Fruit fly (Drosophila melanogaster) whole organism, wandering third instar larva: ENCODE data around the gene Cpr62Bb.

Experiments used
- Abd-B ChIP-seq: fragments of >200 bp; optimal IDR thresholded peaks from 2 replicates; lab custom pipeline; 2017; ENCODE audit warnings: missing biosample characterization, missing genetic modification characterization
- CG32264 ChIP-seq: fragments of 200-800 bp; sonication (Bioruptor generic); optimal IDR thresholded peaks from 2 replicates; lab custom pipeline; 2016; ENCODE audit warnings: missing biosample characterization, missing genetic modification characterization
- CG9705 ChIP-seq: fragments of 200-800 bp; sonication (Bioruptor generic); optimal IDR thresholded peaks from 2 replicates; lab custom pipeline; 2018; ENCODE audit warnings: missing biosample characterization, mild to moderate bottlenecking, missing genetic modification characterization
- CrebA ChIP-seq: fragments of 200-800 bp; sonication (Bioruptor generic); optimal IDR thresholded peaks from 2 replicates; lab custom pipeline; 2016; ENCODE audit warnings: missing biosample characterization, mild to moderate bottlenecking, missing genetic modification characterization, borderline replicate concordance
- Dfd ChIP-seq: fragments of >200 bp; optimal IDR thresholded peaks from 2 replicates; lab custom pipeline; 2017; ENCODE audit warnings: missing biosample characterization, missing genetic modification characterization
- Dif ChIP-seq: fragments of 200-275, 200-300 bp; sonication (Bioruptor generic); optimal IDR thresholded peaks from 2 replicates; lab custom pipeline; 2018; ENCODE audit warnings: missing biosample characterization, missing genetic modification characterization; ENCODE audit not compliant: partially characterized antibody
- GATAd ChIP-seq: sonication (Bioruptor generic); optimal IDR thresholded peaks from 2 replicates; lab custom pipeline; 2016; ENCODE audit warnings: missing biosample characterization, missing genetic modification characterization
- HLH106 ChIP-seq: fragments of 200-800 bp; optimal IDR thresholded peaks from 3 replicates; lab custom pipeline; 2019; ENCODE audit warnings: missing biosample characterization, mild to moderate bottlenecking, missing genetic modification characterization, moderate library complexity
- Hnf4 ChIP-seq: fragments of 200-800 bp; sonication (Bioruptor generic); optimal IDR thresholded peaks from 2 replicates; lab custom pipeline; 2016; ENCODE audit warnings: missing biosample characterization, mild to moderate bottlenecking, missing genetic modification characterization
- Hr78 ChIP-seq: fragments of >200 bp; optimal IDR thresholded peaks from 2 replicates; lab custom pipeline; 2017; ENCODE audit warnings: missing biosample characterization, missing genetic modification characterization
- Hr83 ChIP-seq: fragments of 200-300 bp; sonication (Bioruptor generic); optimal IDR thresholded peaks from 2 replicates; lab custom pipeline; 2016; ENCODE audit warnings: missing biosample characterization, mild to moderate bottlenecking, missing genetic modification characterization, moderate library complexity; ENCODE audit not compliant: poor library complexity, severe bottlenecking
- Jra ChIP-seq: sonication (Bioruptor generic); optimal IDR thresholded peaks from 2 replicates; lab custom pipeline; 2016; ENCODE audit warnings: missing biosample characterization, missing genetic modification characterization
- Mio ChIP-seq: sonication (Bioruptor generic); optimal IDR thresholded peaks from 2 replicates; lab custom pipeline; 2016; ENCODE audit warnings: missing biosample characterization, missing genetic modification characterization
- Myc ChIP-seq: fragments of >200 bp; optimal IDR thresholded peaks from 2 replicates; lab custom pipeline; 2017
- N ChIP-seq: fragments of >200 bp; optimal IDR thresholded peaks from 2 replicates; lab custom pipeline; 2018; ENCODE audit warnings: missing biosample characterization, missing external identifiers, missing genetic modification characterization
- OdsH ChIP-seq: fragments of 200-800 bp; sonication (Bioruptor generic); optimal IDR thresholded peaks from 2 replicates; lab custom pipeline; 2016; ENCODE audit warnings: missing biosample characterization, mild to moderate bottlenecking, missing genetic modification characterization
- Rel ChIP-seq, 2 experiments: fragments of 200-800 bp; sonication (Bioruptor generic) in 1 of 2; optimal IDR thresholded peaks; 2 replicates in 1 of 2; 3 replicates in 1 of 2; lab custom pipeline; 2016 to 2019; ENCODE audit warnings: mild to moderate bottlenecking in 2 of 2, missing biosample characterization in 2 of 2, missing genetic modification characterization in 2 of 2, moderate library complexity in 1 of 2
- Sp1 ChIP-seq: fragments of 200-800 bp; sonication (Bioruptor generic); optimal IDR thresholded peaks from 3 replicates; lab custom pipeline; 2019; ENCODE audit warnings: missing biosample characterization, mild to moderate bottlenecking, missing genetic modification characterization, moderate library complexity
- br ChIP-seq: fragments of 200-800 bp; sonication (Bioruptor generic); optimal IDR thresholded peaks from 2 replicates; lab custom pipeline; 2016; ENCODE audit warnings: missing biosample characterization, missing genetic modification characterization
- brk ChIP-seq: fragments of 200-800 bp; sonication (Bioruptor generic); optimal IDR thresholded peaks from 2 replicates; lab custom pipeline; 2016; ENCODE audit warnings: missing biosample characterization, mild to moderate bottlenecking, missing genetic modification characterization
- dl ChIP-seq, 2 experiments: fragments of 175-275, 200-275 bp in 1 of 2; fragments of 200-275 bp in 1 of 2; sonication (Bioruptor generic); optimal IDR thresholded peaks; lab custom pipeline; 2018; ENCODE audit warnings: mild to moderate bottlenecking in 2 of 2, missing biosample characterization in 2 of 2, missing genetic modification characterization in 2 of 2, moderate library complexity in 2 of 2; ENCODE audit not compliant: partially characterized antibody in 2 of 2, insufficient read depth in 1 of 2
- dmrt93B ChIP-seq: fragments of 200-800 bp; sonication (Bioruptor generic); optimal IDR thresholded peaks from 2 replicates; lab custom pipeline; 2018; ENCODE audit warnings: missing biosample characterization, mild to moderate bottlenecking, missing genetic modification characterization
- dsf ChIP-seq: sonication (Bioruptor generic); optimal IDR thresholded peaks from 2 replicates; lab custom pipeline; 2016; ENCODE audit warnings: missing biosample characterization, missing genetic modification characterization, borderline replicate concordance
- ey ChIP-seq: fragments of 200-800 bp; sonication (Bioruptor generic); optimal IDR thresholded peaks from 2 replicates; lab custom pipeline; 2016; ENCODE audit warnings: missing biosample characterization, missing genetic modification characterization
- foxo ChIP-seq, 2 experiments: fragments of 200-800 bp; sonication (Bioruptor generic); optimal IDR thresholded peaks; 2 replicates in 1 of 2; 3 replicates in 1 of 2; lab custom pipeline; 2016 to 2017; ENCODE audit warnings: missing biosample characterization in 2 of 2, missing genetic modification characterization in 2 of 2
- fru ChIP-seq: fragments of 200-800 bp; sonication (Bioruptor generic); optimal IDR thresholded peaks from 3 replicates; lab custom pipeline; 2016; ENCODE audit warnings: missing biosample characterization, mild to moderate bottlenecking, missing genetic modification characterization
- h ChIP-seq: fragments of 200-800 bp; sonication (Bioruptor generic); optimal IDR thresholded peaks from 3 replicates; lab custom pipeline; 2016; ENCODE audit warnings: missing biosample characterization, mild to moderate bottlenecking, missing genetic modification characterization
- jim ChIP-seq: fragments of 175-275, 200-325 bp; sonication (Bioruptor generic); optimal IDR thresholded peaks from 2 replicates; lab custom pipeline; 2016; ENCODE audit warnings: missing biosample characterization, mild to moderate bottlenecking, missing genetic modification characterization
- lola ChIP-seq: fragments of >200 bp; optimal IDR thresholded peaks from 2 replicates; lab custom pipeline; 2017; ENCODE audit warnings: missing biosample characterization, missing genetic modification characterization
- pan ChIP-seq: fragments of >200 bp; optimal IDR thresholded peaks from 2 replicates; lab custom pipeline; 2017
- psq ChIP-seq: fragments of 200-800 bp; sonication (Bioruptor generic); optimal IDR thresholded peaks from 3 replicates; lab custom pipeline; 2017; ENCODE audit warnings: missing biosample characterization, mild to moderate bottlenecking, missing genetic modification characterization, moderate library complexity
- rgr ChIP-seq: fragments of 200-800 bp; sonication (Bioruptor generic); optimal IDR thresholded peaks from 3 replicates; lab custom pipeline; 2016; ENCODE audit warnings: missing biosample characterization, mild to moderate bottlenecking, missing genetic modification characterization
- sage ChIP-seq: fragments of 200-800 bp; sonication (Bioruptor generic); optimal IDR thresholded peaks from 2 replicates; lab custom pipeline; 2016; ENCODE audit warnings: missing biosample characterization, mild to moderate bottlenecking, missing genetic modification characterization
- sv ChIP-seq: fragments of 200-800 bp; sonication (Bioruptor generic); optimal IDR thresholded peaks from 3 replicates; lab custom pipeline; 2016; ENCODE audit warnings: missing biosample characterization, missing genetic modification characterization
- tai ChIP-seq: sonication (Bioruptor generic); optimal IDR thresholded peaks from 2 replicates; lab custom pipeline; 2016; ENCODE audit warnings: missing biosample characterization, missing genetic modification characterization
- usp ChIP-seq: fragments of >200 bp; optimal IDR thresholded peaks from 2 replicates; lab custom pipeline; 2017; ENCODE audit warnings: missing biosample characterization, missing genetic modification characterization
- woc ChIP-seq: sonication (Bioruptor generic); optimal IDR thresholded peaks from 2 replicates; lab custom pipeline; 2016; ENCODE audit warnings: missing biosample characterization, mild to moderate bottlenecking, missing genetic modification characterization

The Cpr62Bb gene

dm6 chr3L:1861400-1861793 lies 26.4 kb upstream of the Cpr62Bb start:
- peak; percentile 81 for TF ChIP-seq N (GFP tag; lab: Kevin White, UChicago)
- TF ChIP-seq dl (GFP tag; optimal IDR thresholded peaks at IDR 0.05; lab: Kevin White, UChicago; ENCODE audit: insufficient read depth in 1 of 2, partially characterized antibody in 2 of 2): peak in 1 of 2 experiments; percentile 2
- TF ChIP-seq Hr83 (GFP tag; lab: Kevin White, UChicago): no peak
- TF ChIP-seq Rel (GFP tag; optimal IDR thresholded peaks at IDR 0.05; lab: Kevin White, UChicago): peak; percentile 5
- peak; percentile 11 for TF ChIP-seq Rel (tag; optimal IDR thresholded peaks at IDR 0.05; lab: Kevin White, UChicago)
- no peak for TF ChIP-seq lola (GFP tag; lab: Kevin White, UChicago)
- TF ChIP-seq pan: no peak
- TF ChIP-seq, all 38 proteins: peak for 3

dm6 chr3L:1860749-1861148 lies 25.8 kb upstream of the Cpr62Bb start:
- TF ChIP-seq woc (GFP tag; lab: Kevin White, UChicago) (no peak), CG9705 (no peak), foxo (GFP tag; optimal IDR thresholded peaks at IDR 0.05; lab: Kevin White, UChicago) (no peak), psq (no peak), Abd-B (GFP tag; lab: Kevin White, UChicago) (no peak), rgr (GFP tag; lab: Kevin White, UChicago) (no peak)

dm6 chr3L:1859563-1859962 lies 24.6 kb upstream of the Cpr62Bb start:
- TF ChIP-seq HLH106 (tag; lab: Kevin White, UChicago) (peak; percentile 17), fru (GFP tag; lab: Kevin White, UChicago) (no peak), Dif (GFP tag; lab: Kevin White, UChicago) (no peak), Dfd (peak; percentile 5), CG9705 (peak; percentile 8), CrebA (GFP tag; lab: Kevin White, UChicago) (no peak), dmrt93B (no peak), Sp1 (GFP tag; lab: Kevin White, UChicago) (peak; percentile 22), rgr (GFP tag; lab: Kevin White, UChicago) (peak; percentile 8), h (GFP tag; lab: Kevin White, UChicago) (no peak), woc (GFP tag; lab: Kevin White, UChicago) (no peak), Rel (GFP tag; optimal IDR thresholded peaks at IDR 0.05; lab: Kevin White, UChicago) (no peak), Rel (tag; optimal IDR thresholded peaks at IDR 0.05; lab: Kevin White, UChicago) (no peak), jim (GFP tag; lab: Kevin White, UChicago) (no peak), sage (GFP tag; lab: Kevin White, UChicago) (no peak), Hr83 (GFP tag; lab: Kevin White, UChicago) (peak; percentile 53)

- peak; percentile 70 for TF ChIP-seq woc (GFP tag; lab: Kevin White, UChicago)
- TF ChIP-seq Hr83 (GFP tag; lab: Kevin White, UChicago): no peak
- TF ChIP-seq sv: peak; percentile 53
- TF ChIP-seq h (GFP tag; lab: Kevin White, UChicago): peak; percentile 55
- TF ChIP-seq br (GFP tag; lab: Kevin White, UChicago): peak; percentile 60
- TF ChIP-seq dl (GFP tag; optimal IDR thresholded peaks at IDR 0.05; lab: Kevin White, UChicago; ENCODE audit: insufficient read depth in 1 of 2, partially characterized antibody in 2 of 2): no peak
- TF ChIP-seq Jra (GFP tag; lab: Kevin White, UChicago): peak; percentile 70
- TF ChIP-seq psq: peak; percentile 41
- TF ChIP-seq Myc (lab: Kevin White, UChicago): peak; percentile 51
- peak; percentile 47 for TF ChIP-seq dsf
- TF ChIP-seq ey: peak; percentile 68
- TF ChIP-seq Dfd: no peak
- no peak for TF ChIP-seq jim (GFP tag; lab: Kevin White, UChicago)
- TF ChIP-seq foxo (GFP tag; optimal IDR thresholded peaks at IDR 0.05; lab: Kevin White, UChicago): peak in 1 of 2 experiments; percentile 79
- TF ChIP-seq OdsH (GFP tag; lab: Kevin White, UChicago): peak; percentile 42
- no peak for TF ChIP-seq sage (GFP tag; lab: Kevin White, UChicago)
- no peak for TF ChIP-seq CrebA (GFP tag; lab: Kevin White, UChicago)
- no peak for TF ChIP-seq pan
- peak; percentile 64 for TF ChIP-seq CG9705
- peak; percentile 62 for TF ChIP-seq Hnf4 (GFP tag; lab: Kevin White, UChicago)
- no peak for TF ChIP-seq tai (GFP tag; lab: Kevin White, UChicago)
- no peak for TF ChIP-seq GATAd (GFP tag; lab: Kevin White, UChicago)
- no peak for TF ChIP-seq lola (GFP tag; lab: Kevin White, UChicago)
- no peak for TF ChIP-seq usp (GFP tag; lab: Kevin White, UChicago)
- TF ChIP-seq Dif (GFP tag; lab: Kevin White, UChicago): no peak
- no peak for TF ChIP-seq CG32264
- TF ChIP-seq fru (GFP tag; lab: Kevin White, UChicago): peak; percentile 75
- TF ChIP-seq N (GFP tag; lab: Kevin White, UChicago): peak; percentile 85
- TF ChIP-seq brk (GFP tag; lab: Kevin White, UChicago): peak; percentile 58
- TF ChIP-seq HLH106 (tag; lab: Kevin White, UChicago): peak; percentile 77
- no peak for TF ChIP-seq Sp1 (GFP tag; lab: Kevin White, UChicago)
- no peak for TF ChIP-seq Hr78 (GFP tag; lab: Kevin White, UChicago)
- TF ChIP-seq Mio (GFP tag; lab: Kevin White, UChicago): no peak
- peak; percentile 56 for TF ChIP-seq dmrt93B
- TF ChIP-seq rgr (GFP tag; lab: Kevin White, UChicago): peak; percentile 62
- TF ChIP-seq Abd-B (GFP tag; lab: Kevin White, UChicago): no peak
Observed at dm6 chr3L:1856467-1857350, 21.7 kb upstream of the Cpr62Bb start, which contains the start of gene CG12024. Gene CG12024, plus strand, starts transcription at chr3L:1857165.
